Worm (Caenorhabditis elegans) whole organism, mixed stage, embryonic: ENCODE measurements around the gene Y7A5A.7.

Experiments used
- lin-13 ChIP-seq: fragments of 150-350 bp; optimal IDR thresholded peaks from 2 replicates; lab custom pipeline; 2014; ENCODE audit warnings: missing biosample characterization, missing genetic modification characterization
- nhr-2 ChIP-seq: fragments of 150-350 bp; optimal IDR thresholded peaks from 2 replicates; lab custom pipeline; 2014; ENCODE audit warnings: missing biosample characterization, missing genetic modification characterization
- nhr-28 ChIP-seq: fragments of 150-350 bp; optimal IDR thresholded peaks from 2 replicates; lab custom pipeline; 2014; ENCODE audit warnings: missing biosample characterization, missing genetic modification characterization
- unc-120 ChIP-seq: sonication (generic microtip); optimal IDR thresholded peaks from 2 replicates; lab custom pipeline; 2017; ENCODE audit warnings: missing genetic modification characterization, missing compliant biosample characterization; ENCODE audit not compliant: poor library complexity, severe bottlenecking

- TF ChIP-seq nhr-2 (no peak), nhr-28 (tag; lab: Kevin White, UChicago) (no peak), lin-13 (tag; lab: Kevin White, UChicago) (no peak), unc-120 (tag; lab: Kevin White, UChicago) (no peak)
Observed at ce11 chrX:15828059-15828458, 24.1 kb upstream of the Y7A5A.7 start, which contains the start of gene Y7A5A.20.
